Worm (Caenorhabditis elegans): ENCODE measurements around the gene ver-1.
A peak's percentile ranks its signal among the peaks of the same experiment; 100 is the strongest.

- TF ChIP-seq fkh-2 (tag; optimal IDR thresholded peaks at IDR 0.05) (no peak), jun-1 (tag; optimal IDR thresholded peaks at IDR 0.05) (no peak), ztf-11 (tag; optimal IDR thresholded peaks at IDR 0.05) (no peak), elt-3 (tag; optimal IDR thresholded peaks at IDR 0.05) (no peak), unc-39 (tag; optimal IDR thresholded peaks at IDR 0.05) (no peak), skn-1 (tag; optimal IDR thresholded peaks at IDR 0.05) (peak; percentile 14), ceh-16 (tag; optimal IDR thresholded peaks at IDR 0.05) (no peak), fos-1 (tag; optimal IDR thresholded peaks at IDR 0.05) (no peak), pha-4 (tag; optimal IDR thresholded peaks at IDR 0.05) (peak; percentile 51), nhr-76 (tag; optimal IDR thresholded peaks at IDR 0.05) (no peak), snpc-4 (tag; optimal IDR thresholded peaks at IDR 0.05) (no peak), daf-12 (tag; optimal IDR thresholded peaks at IDR 0.05) (no peak)
Observed at ce11 chrIII:188426-188888, 31.8 kb downstream of the ver-1 start, which contains the start of gene ubc-20.
